Fruit fly (Drosophila melanogaster) whole organism, wandering third instar larva: ENCODE data around the gene betaNACtes1.

Source experiments
- CG9705 ChIP-seq: fragments of 200-800 bp; sonication (Bioruptor generic); optimal IDR thresholded peaks from 2 replicates; lab custom pipeline; 2018; ENCODE audit warnings: missing biosample characterization, mild to moderate bottlenecking, missing genetic modification characterization
- CrebA ChIP-seq: fragments of 200-800 bp; sonication (Bioruptor generic); optimal IDR thresholded peaks from 2 replicates; lab custom pipeline; 2016; ENCODE audit warnings: missing biosample characterization, mild to moderate bottlenecking, missing genetic modification characterization, borderline replicate concordance
- Hr78 ChIP-seq: fragments of >200 bp; optimal IDR thresholded peaks from 2 replicates; lab custom pipeline; 2017; ENCODE audit warnings: missing biosample characterization, missing genetic modification characterization
- Vsx2 ChIP-seq: fragments of 200-300, 225-300 bp; sonication (Bioruptor generic); optimal IDR thresholded peaks from 2 replicates; lab custom pipeline; 2018; ENCODE audit warnings: missing biosample characterization, missing genetic modification characterization; ENCODE audit not compliant: partially characterized antibody
- fru ChIP-seq: fragments of 200-800 bp; sonication (Bioruptor generic); optimal IDR thresholded peaks from 3 replicates; lab custom pipeline; 2016; ENCODE audit warnings: missing biosample characterization, mild to moderate bottlenecking, missing genetic modification characterization
- h ChIP-seq: fragments of 200-800 bp; sonication (Bioruptor generic); optimal IDR thresholded peaks from 3 replicates; lab custom pipeline; 2016; ENCODE audit warnings: missing biosample characterization, mild to moderate bottlenecking, missing genetic modification characterization
- lola ChIP-seq: fragments of >200 bp; optimal IDR thresholded peaks from 2 replicates; lab custom pipeline; 2017; ENCODE audit warnings: missing biosample characterization, missing genetic modification characterization
- pan ChIP-seq: fragments of >200 bp; optimal IDR thresholded peaks from 2 replicates; lab custom pipeline; 2017
- psq ChIP-seq: fragments of 200-800 bp; sonication (Bioruptor generic); optimal IDR thresholded peaks from 3 replicates; lab custom pipeline; 2017; ENCODE audit warnings: missing biosample characterization, mild to moderate bottlenecking, missing genetic modification characterization, moderate library complexity
- woc ChIP-seq: sonication (Bioruptor generic); optimal IDR thresholded peaks from 2 replicates; lab custom pipeline; 2016; ENCODE audit warnings: missing biosample characterization, mild to moderate bottlenecking, missing genetic modification characterization

dm6 chrX:14172524-14172923 is at the start of gene betaNACtes1:
- no peak for TF ChIP-seq Hr78 (GFP tag; lab: Kevin White, UChicago)
- no peak for TF ChIP-seq fru
- TF ChIP-seq CG9705, result no peak
- TF ChIP-seq Vsx2, result no peak
- TF ChIP-seq CrebA (GFP tag; lab: Kevin White, UChicago), result no peak
- no peak for TF ChIP-seq woc (GFP tag; lab: Kevin White, UChicago)
- TF ChIP-seq psq (GFP tag; lab: Kevin White, UChicago), result no peak
- TF ChIP-seq h (GFP tag; lab: Kevin White, UChicago), result no peak
- TF ChIP-seq pan (lab: Kevin White, UChicago), result no peak
- TF ChIP-seq lola (GFP tag; lab: Kevin White, UChicago), result no peak
